Fruit fly (Drosophila melanogaster): ENCODE data around the gene Sfxn1-3.

Gene Sfxn1-3

DNA sequence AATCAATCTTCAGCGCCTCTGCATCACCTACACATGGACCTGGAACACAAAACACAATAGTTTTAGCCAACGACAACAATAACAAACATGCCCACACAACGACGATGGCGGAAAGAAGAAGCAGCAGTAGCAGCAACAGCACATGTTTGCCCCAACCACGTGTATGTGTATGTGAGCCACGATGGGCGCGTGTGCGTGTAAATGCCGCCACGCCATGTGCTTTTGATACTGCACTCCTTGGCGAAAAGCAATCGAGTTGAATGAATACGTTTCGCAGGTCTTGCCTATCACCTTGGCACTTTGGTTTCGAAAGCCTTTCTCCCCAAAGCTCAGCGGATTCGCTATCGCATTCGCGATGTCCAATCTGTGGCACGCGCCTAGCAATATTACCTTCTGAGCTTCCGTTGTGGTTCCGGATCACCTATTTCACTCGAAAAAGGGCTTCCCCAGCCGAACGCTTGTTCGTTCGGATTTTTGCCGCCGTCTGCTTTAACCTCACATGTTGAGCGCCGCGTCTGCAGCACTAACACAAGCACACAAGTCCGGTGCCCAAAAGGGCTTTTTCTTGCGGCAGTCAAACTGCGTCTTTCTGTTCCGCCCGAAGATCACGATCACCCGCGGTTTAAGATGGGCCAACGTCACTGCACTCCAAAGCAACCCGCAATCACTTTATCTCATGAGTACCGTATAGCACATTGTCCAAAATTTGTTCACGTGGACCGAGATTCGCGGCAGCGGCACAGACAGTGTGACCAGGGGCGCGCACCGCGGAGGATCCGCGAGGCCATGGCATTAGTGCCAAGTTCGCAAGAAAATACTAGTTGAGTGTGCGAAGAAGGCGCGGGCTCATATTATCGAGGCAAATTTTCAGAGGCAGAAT lies 50.4 kb downstream of the Sfxn1-3 start, which contains the start of gene srl (continued):
- no peak for TF ChIP-seq CG12299 (tag; optimal IDR thresholded peaks at IDR 0.05)
- TF ChIP-seq onecut (GFP tag; IDR thresholded peaks at IDR 0.05): no peak
- TF ChIP-seq chif (GFP tag; optimal IDR thresholded peaks at IDR 0.05): no peak
- TF ChIP-seq wdn (GFP tag; IDR thresholded peaks at IDR 0.05): no peak
- peak; percentile 47 for TF ChIP-seq BEAF-32 (GFP tag; optimal IDR thresholded peaks at IDR 0.05)
- no peak for TF ChIP-seq CG8944 (GFP tag; optimal IDR thresholded peaks at IDR 0.05)
- TF ChIP-seq CG18599 (GFP tag; optimal IDR thresholded peaks at IDR 0.05): no peak
- TF ChIP-seq grn (GFP tag; optimal IDR thresholded peaks at IDR 0.05): no peak
- no peak for TF ChIP-seq NfI (GFP tag; optimal IDR thresholded peaks at IDR 0.05)
- no peak for TF ChIP-seq CG33557 (GFP tag; optimal IDR thresholded peaks at IDR 0.05)
- TF ChIP-seq CG18476 (GFP tag; optimal IDR thresholded peaks at IDR 0.05): no peak
- TF ChIP-seq CG12659 (GFP tag; optimal IDR thresholded peaks at IDR 0.05): peak; percentile 71
- peak; percentile 17 for TF ChIP-seq kah (GFP tag; optimal IDR thresholded peaks at IDR 0.05)
- no peak for TF ChIP-seq Rx (GFP tag; IDR thresholded peaks at IDR 0.05)
- no peak for TF ChIP-seq Hr39 (optimal IDR thresholded peaks at IDR 0.05)
- TF ChIP-seq Camta (GFP tag; optimal IDR thresholded peaks at IDR 0.05): no peak
- TF ChIP-seq pan (optimal IDR thresholded peaks at IDR 0.05): no peak
- no peak for TF ChIP-seq pan (GFP tag; optimal IDR thresholded peaks at IDR 0.05 in 1 of 2, IDR thresholded peaks at IDR 0.05 in 1 of 2)
- no peak for TF ChIP-seq CG14050 (GFP tag; IDR thresholded peaks at IDR 0.05)
- no peak for TF ChIP-seq CG13123 (GFP tag; optimal IDR thresholded peaks at IDR 0.05)
- TF ChIP-seq zfh1 (GFP tag; IDR thresholded peaks at IDR 0.05): peak; percentile 35; the same call in 1 of the 3 replicates
- TF ChIP-seq cato (GFP tag; optimal IDR thresholded peaks at IDR 0.05; ENCODE audit: borderline replicate concordance): no peak
- TF ChIP-seq ara (GFP tag; IDR thresholded peaks at IDR 0.05): no peak
- TF ChIP-seq CTCF (GFP tag; optimal IDR thresholded peaks at IDR 0.05): peak; percentile 4
- TF ChIP-seq CG2875 (GFP tag; optimal IDR thresholded peaks at IDR 0.05): no peak
- no peak for TF ChIP-seq gro (GFP tag; optimal IDR thresholded peaks at IDR 0.05)
- TF ChIP-seq eyg (GFP tag; optimal IDR thresholded peaks at IDR 0.05): no peak
- no peak; the same call in 1 of the 2 replicates for TF ChIP-seq unc-4 (GFP tag; IDR thresholded peaks at IDR 0.05; ENCODE audit: partially characterized antibody)
- no peak for TF ChIP-seq kni (GFP tag; optimal IDR thresholded peaks at IDR 0.05)
- peak; percentile 47; the same call in 1 of the 2 replicates for TF ChIP-seq Rfx (GFP tag; IDR thresholded peaks at IDR 0.05)
- no peak for TF ChIP-seq grau (tag; optimal IDR thresholded peaks at IDR 0.05)
- TF ChIP-seq dysf (GFP tag; IDR thresholded peaks at IDR 0.05): no peak
- TF ChIP-seq al (GFP tag; IDR thresholded peaks at IDR 0.05): no peak
- TF ChIP-seq hth (optimal IDR thresholded peaks at IDR 0.05): no peak
- TF ChIP-seq CG30403 (GFP tag; optimal IDR thresholded peaks at IDR 0.05): no peak
- TF ChIP-seq ems (GFP tag; optimal IDR thresholded peaks at IDR 0.05): no peak
- TF ChIP-seq ab (GFP tag; optimal IDR thresholded peaks at IDR 0.05): no peak
- TF ChIP-seq TFAM (GFP tag; optimal IDR thresholded peaks at IDR 0.05): no peak
- no peak for TF ChIP-seq CG10321 (GFP tag; IDR thresholded peaks at IDR 0.05)
- no peak for TF ChIP-seq Spps (tag; optimal IDR thresholded peaks at IDR 0.05)
- TF ChIP-seq nau (GFP tag; optimal IDR thresholded peaks at IDR 0.05): no peak
- no peak for TF ChIP-seq sqz (GFP tag; optimal IDR thresholded peaks at IDR 0.05)
